Fruit fly (Drosophila melanogaster): ENCODE measurements around the gene CG4238.

CG4238 gene

dm6 chr2L:2013057-2013456, 3.4 kb downstream of the CG4238 start (continued):
- TF ChIP-seq CG15073 (GFP tag; optimal IDR thresholded peaks at IDR 0.05), result no peak
- TF ChIP-seq ewg (GFP tag; optimal IDR thresholded peaks at IDR 0.05), result no peak

- no peak for TF ChIP-seq CG1024 (GFP tag; IDR thresholded peaks at IDR 0.05)
- no peak for TF ChIP-seq Asciz (GFP tag; optimal IDR thresholded peaks at IDR 0.05)
- peak; percentile 83 for TF ChIP-seq CG4360 (GFP tag; IDR thresholded peaks at IDR 0.05)
- no peak for TF ChIP-seq CG6765 (GFP tag; optimal IDR thresholded peaks at IDR 0.05)
- TF ChIP-seq sna (GFP tag; IDR thresholded peaks at IDR 0.05; ENCODE audit: partially characterized antibody), result no peak
- TF ChIP-seq tna (GFP tag; IDR thresholded peaks at IDR 0.05; ENCODE audit: partially characterized antibody), result no peak
- no peak for TF ChIP-seq CG15073 (GFP tag; optimal IDR thresholded peaks at IDR 0.05)
- TF ChIP-seq Side (GFP tag; optimal IDR thresholded peaks at IDR 0.05), result no peak
- TF ChIP-seq Pdp1 (GFP tag; optimal IDR thresholded peaks at IDR 0.05), result peak in 1 of 2 experiments; percentile 12
- TF ChIP-seq phol (tag; optimal IDR thresholded peaks at IDR 0.05), result peak; percentile 5
- TF ChIP-seq sug (tag; optimal IDR thresholded peaks at IDR 0.05), result no peak
- TF ChIP-seq Mrtf (GFP tag; IDR thresholded peaks at IDR 0.05), result no peak
- no peak for TF ChIP-seq CG1233 (GFP tag; optimal IDR thresholded peaks at IDR 0.05)
- no peak for TF ChIP-seq Max (GFP tag; optimal IDR thresholded peaks at IDR 0.05)
- TF ChIP-seq CG18262 (tag; optimal IDR thresholded peaks at IDR 0.05), result no peak
- no peak for TF ChIP-seq pfk (GFP tag; optimal IDR thresholded peaks at IDR 0.05)
- no peak for TF ChIP-seq CG13296 (GFP tag; optimal IDR thresholded peaks at IDR 0.05)
- TF ChIP-seq insv (GFP tag; optimal IDR thresholded peaks at IDR 0.05), result no peak
- TF ChIP-seq dysf (GFP tag; IDR thresholded peaks at IDR 0.05), result 0 out of 3 replicates have a peak, but pooled peaks have one; percentile 11
- no peak for TF ChIP-seq scrt (GFP tag; optimal IDR thresholded peaks at IDR 0.05)
- no peak for TF ChIP-seq shn (GFP tag; optimal IDR thresholded peaks at IDR 0.05)
- TF ChIP-seq ap (GFP tag; IDR thresholded peaks at IDR 0.05), result no peak
- no peak for TF ChIP-seq unpg (GFP tag; optimal IDR thresholded peaks at IDR 0.05)
- 0 out of 3 replicates have a peak, but pooled peaks have one; percentile 15 for TF ChIP-seq CG7357 (GFP tag; IDR thresholded peaks at IDR 0.05)
- no peak for TF ChIP-seq CG6683 (GFP tag; optimal IDR thresholded peaks at IDR 0.05)
- TF ChIP-seq CG17912 (GFP tag; optimal IDR thresholded peaks at IDR 0.05), result no peak
- TF ChIP-seq lbe (GFP tag; optimal IDR thresholded peaks at IDR 0.05), result no peak
- TF ChIP-seq eve (GFP tag; optimal IDR thresholded peaks at IDR 0.05), result no peak
- TF ChIP-seq Aef1 (GFP tag; IDR thresholded peaks at IDR 0.05), result no peak
- no peak for TF ChIP-seq CG18764 (GFP tag; optimal IDR thresholded peaks at IDR 0.05)
- no peak for TF ChIP-seq Dp (GFP tag; optimal IDR thresholded peaks at IDR 0.05)
- no peak for TF ChIP-seq CG6654 (GFP tag; optimal IDR thresholded peaks at IDR 0.05)
- TF ChIP-seq Fer3 (tag; optimal IDR thresholded peaks at IDR 0.05), result no peak
- TF ChIP-seq CG13894 (tag; optimal IDR thresholded peaks at IDR 0.05), result peak; percentile 21
- no peak for TF ChIP-seq CG30403 (GFP tag; optimal IDR thresholded peaks at IDR 0.05)
- no peak for TF ChIP-seq CG12299 (tag; optimal IDR thresholded peaks at IDR 0.05)
- TF ChIP-seq Hand (GFP tag; optimal IDR thresholded peaks at IDR 0.05), result no peak
- no peak for TF ChIP-seq seq (GFP tag; IDR thresholded peaks at IDR 0.05)
- no peak for TF ChIP-seq Bgb (GFP tag; IDR thresholded peaks at IDR 0.05; ENCODE audit: partially characterized antibody)
- TF ChIP-seq CG11456 (GFP tag; IDR thresholded peaks at IDR 0.05), result no peak
- no peak for TF ChIP-seq knrl (GFP tag; IDR thresholded peaks at IDR 0.05; ENCODE audit: partially characterized antibody)
- TF ChIP-seq CG5245 (GFP tag; optimal IDR thresholded peaks at IDR 0.05), result no peak
- no peak for TF ChIP-seq CG3995 (GFP tag; optimal IDR thresholded peaks at IDR 0.05)
- TF ChIP-seq CG3726 (GFP tag; IDR thresholded peaks at IDR 0.05), result no peak
- no peak for TF ChIP-seq fd3F (GFP tag; optimal IDR thresholded peaks at IDR 0.05)
- peak; percentile 27 for TF ChIP-seq CG12769 (tag; optimal IDR thresholded peaks at IDR 0.05)
- TF ChIP-seq Sry-δ (GFP tag; optimal IDR thresholded peaks at IDR 0.05), result no peak
These were observed 4.3 kb downstream of the CG4238 start for dm6 chr2L:2013836-2014434.
